Worm (Caenorhabditis elegans) whole organism, L1 larva: ENCODE measurements around the gene sid-3.

Experiments
- ama-1 ChIP-seq: fragments of 150-350 bp; optimal IDR thresholded peaks from 2 replicates; lab custom pipeline; 2014
- ces-1 ChIP-seq: fragments of 150-350 bp; optimal IDR thresholded peaks from 2 replicates; lab custom pipeline; 2014; ENCODE audit warnings: missing biosample characterization, missing genetic modification reagents, missing genetic modification characterization
- dpl-1 ChIP-seq, 3 experiments: fragments of 150-350 bp in 2 of 3; sonication (generic microtip) in 1 of 3; optimal IDR thresholded peaks; 2 replicates each; lab custom pipeline; 2014 to 2017; ENCODE audit warnings: missing biosample characterization in 3 of 3, missing genetic modification characterization in 3 of 3, missing genetic modification reagents in 3 of 3
- grh-1 ChIP-seq: fragments of 200-800 bp; sonication (Bioruptor generic); IDR thresholded peaks from 2 replicates; pipeline ENCODE4 v1.3.6; 2022; ENCODE audit warnings: missing genetic modification reagents, missing genetic modification characterization, missing compliant biosample characterization
- nhr-77 ChIP-seq: fragments of 150-350 bp; optimal IDR thresholded peaks from 2 replicates; lab custom pipeline; 2014; ENCODE audit warnings: missing biosample characterization, missing genetic modification characterization
- swsn-7 ChIP-seq: sonication (generic microtip); optimal IDR thresholded peaks from 2 replicates; lab custom pipeline; 2016; ENCODE audit warnings: missing genetic modification characterization, missing compliant biosample characterization
- tbx-2 ChIP-seq: sonication (generic microtip); optimal IDR thresholded peaks from 2 replicates; lab custom pipeline; 2016; ENCODE audit warnings: missing genetic modification characterization, missing compliant biosample characterization

- TF ChIP-seq tbx-2 (tag; lab: Kevin White, UChicago) (no peak), ces-1 (no peak), nhr-77 (tag; lab: Kevin White, UChicago) (no peak), dpl-1 (GFP tag; optimal IDR thresholded peaks at IDR 0.05; lab: Kevin White, UChicago) (no peak), swsn-7 (tag; lab: Kevin White, UChicago) (no peak), ama-1 (lab: Kevin White, UChicago) (no peak), grh-1 (GFP tag; lab: Robert Waterston, UW) (no peak)
These were observed 11.6 kb downstream of the sid-3 start for ce11 chrX:17197824-17198223.
